Worm (Caenorhabditis elegans): Measurements from ENCODE around the gene srw-19.
"Not testable (repeated sequence)": the region's sequence is repeated elsewhere in the genome, so short reads cannot be mapped to it uniquely, and the experiment has no call there.

DNA sequence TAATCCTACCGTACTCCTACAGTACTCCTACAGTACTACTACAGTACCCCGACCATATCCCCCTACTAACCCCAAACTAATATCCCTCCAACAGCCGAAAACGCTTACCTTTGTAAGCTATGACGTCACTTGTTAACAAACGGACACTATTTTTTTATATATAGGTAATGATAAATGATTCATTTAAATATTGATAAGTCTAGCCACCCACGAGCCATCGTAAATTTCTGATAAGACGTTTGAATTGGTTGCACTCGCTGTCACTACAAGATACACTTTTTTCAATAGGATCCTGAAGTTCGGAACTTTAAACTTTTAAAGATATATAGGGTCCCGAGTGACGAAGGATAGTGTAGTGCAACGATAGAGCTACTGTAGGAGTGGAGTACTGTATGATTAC, 41.5 kb upstream of the srw-19 start, which contains the start of gene nhr-247:
- not testable (repeated sequence) for TF ChIP-seq ama-1 (optimal IDR thresholded peaks at IDR 0.05); ztf-4 (tag; optimal IDR thresholded peaks at IDR 0.05); nhr-237 (tag; optimal IDR thresholded peaks at IDR 0.05); snpc-4 (tag; optimal IDR thresholded peaks at IDR 0.05); lin-39 (tag; optimal IDR thresholded peaks at IDR 0.05)
